Fruit fly (Drosophila melanogaster) whole organism, embryonic: ENCODE results near the gene fit.

Experiments
- Asciz ChIP-seq: fragments of 200-800 bp; sonication (Bioruptor generic); optimal IDR thresholded peaks from 2 replicates; lab custom pipeline; 2017; ENCODE audit warnings: missing biosample characterization, mild to moderate bottlenecking, missing genetic modification characterization, missing genetic modification reagents
- Atf-2 ChIP-seq: fragments of 200-800 bp; sonication (Bioruptor generic); optimal IDR thresholded peaks from 2 replicates; lab custom pipeline; 2016; ENCODE audit warnings: missing biosample characterization, missing genetic modification characterization
- CG10321 ChIP-seq: fragments of 200-800 bp; sonication (Bioruptor generic); IDR thresholded peaks from 2 replicates; pipeline ENCODE4 v1.3.6; 2022; ENCODE audit warnings: missing biosample characterization, missing genetic modification characterization
- CG11504 ChIP-seq: fragments of 200-800 bp; sonication (Bioruptor generic); optimal IDR thresholded peaks from 3 replicates; lab custom pipeline; 2019; ENCODE audit warnings: missing biosample characterization, mild to moderate bottlenecking, missing genetic modification characterization, moderate library complexity
- CG11560 ChIP-seq: fragments of 200-800 bp; sonication (Bioruptor generic); IDR thresholded peaks from 3 replicates; pipeline ENCODE4 v1.3.6; 2022; ENCODE audit warnings: missing biosample characterization, missing genetic modification characterization
- CG14965 ChIP-seq: fragments of 200-800 bp; sonication (Bioruptor generic); optimal IDR thresholded peaks from 2 replicates; lab custom pipeline; 2016; ENCODE audit warnings: missing biosample characterization, missing genetic modification characterization, borderline replicate concordance
- CG1647 ChIP-seq: fragments of 200-800 bp; sonication (Bioruptor generic); optimal IDR thresholded peaks from 3 replicates; lab custom pipeline; 2016; ENCODE audit warnings: missing biosample characterization, missing genetic modification characterization
- CG17361 ChIP-seq: fragments of 200-800 bp; sonication (Bioruptor generic); IDR thresholded peaks from 3 replicates; pipeline ENCODE4 v1.3.6; 2022; ENCODE audit warnings: missing biosample characterization, missing genetic modification characterization
- CG1832 ChIP-seq: fragments of 200-800 bp; sonication (Bioruptor generic); optimal IDR thresholded peaks from 2 replicates; lab custom pipeline; 2017; ENCODE audit warnings: missing biosample characterization, mild to moderate bottlenecking, missing genetic modification characterization, inconsistent platforms
- CG18599 ChIP-seq: fragments of 200-800 bp; sonication (Bioruptor generic); optimal IDR thresholded peaks from 3 replicates; lab custom pipeline; 2017; ENCODE audit warnings: missing biosample characterization, missing genetic modification characterization, mild to moderate bottlenecking, moderate library complexity, missing genetic modification reagents
- CG2712 ChIP-seq: fragments of 200-800 bp; optimal IDR thresholded peaks from 3 replicates; lab custom pipeline; 2019; ENCODE audit warnings: missing biosample characterization, mild to moderate bottlenecking, missing genetic modification characterization, moderate library complexity
- CG2875 ChIP-seq: fragments of 200-800 bp; sonication (Bioruptor generic); optimal IDR thresholded peaks from 2 replicates; lab custom pipeline; 2017; ENCODE audit warnings: missing biosample characterization, mild to moderate bottlenecking, missing genetic modification characterization, missing genetic modification reagents
- CG31388 ChIP-seq: fragments of 200-800 bp; sonication (Bioruptor generic); optimal IDR thresholded peaks from 2 replicates; lab custom pipeline; 2016; ENCODE audit warnings: missing biosample characterization, missing genetic modification characterization
- CG3163 ChIP-seq: fragments of 200-800 bp; sonication (Bioruptor generic); optimal IDR thresholded peaks from 3 replicates; lab custom pipeline; 2016; ENCODE audit warnings: missing biosample characterization, missing genetic modification characterization
- CG34422 ChIP-seq: fragments of 200-800 bp; sonication (Bioruptor generic); IDR thresholded peaks from 3 replicates; pipeline ENCODE4 v1.3.6; 2022; ENCODE audit warnings: missing biosample characterization, missing genetic modification characterization
- CG4360 ChIP-seq: fragments of 200-800 bp; sonication (Bioruptor generic); IDR thresholded peaks from 2 replicates; pipeline ENCODE4 v1.3.6; 2022; ENCODE audit warnings: missing biosample characterization, missing genetic modification characterization
- CG43689 ChIP-seq: fragments of 200-800 bp; sonication (Bioruptor generic); IDR thresholded peaks from 2 replicates; pipeline ENCODE4 v1.3.6; 2022; ENCODE audit warnings: missing biosample characterization, missing genetic modification characterization
- CG6689 ChIP-seq: fragments of 200-800 bp; sonication (Bioruptor generic); IDR thresholded peaks from 2 replicates; pipeline ENCODE4 v1.3.6; 2022; ENCODE audit warnings: missing biosample characterization, missing genetic modification characterization
- CG6765 ChIP-seq: fragments of 200-800 bp; sonication (Bioruptor generic); optimal IDR thresholded peaks from 3 replicates; lab custom pipeline; 2017; ENCODE audit warnings: missing biosample characterization, mild to moderate bottlenecking, missing genetic modification characterization
- CG6813 ChIP-seq: fragments of 200-800 bp; sonication (Bioruptor generic); optimal IDR thresholded peaks from 2 replicates; lab custom pipeline; 2017; ENCODE audit warnings: missing biosample characterization, missing genetic modification characterization, mild to moderate bottlenecking, moderate library complexity, missing genetic modification reagents
- CG7556 ChIP-seq: fragments of 200-800 bp; sonication (Bioruptor generic); optimal IDR thresholded peaks from 2 replicates; lab custom pipeline; 2017; ENCODE audit warnings: missing biosample characterization, mild to moderate bottlenecking, missing genetic modification characterization
- CG7987 ChIP-seq: fragments of 200-800 bp; sonication (Bioruptor generic); optimal IDR thresholded peaks from 2 replicates; lab custom pipeline; 2018; ENCODE audit warnings: missing biosample characterization, mild to moderate bottlenecking, missing genetic modification characterization, moderate library complexity
- CG8944 ChIP-seq: fragments of 200-800 bp; sonication (Bioruptor generic); optimal IDR thresholded peaks from 3 replicates; lab custom pipeline; 2016; ENCODE audit warnings: missing biosample characterization, missing genetic modification characterization
- Chrac-16 ChIP-seq: fragments of 200-800 bp; sonication (Bioruptor generic); optimal IDR thresholded peaks from 3 replicates; lab custom pipeline; 2016; ENCODE audit warnings: missing biosample characterization, missing genetic modification characterization
- D ChIP-seq, 2 experiments: fragments of 200-800 bp in 1 of 2; fragments of >200 bp in 1 of 2; sonication (Bioruptor generic) in 1 of 2; optimal IDR thresholded peaks; 2 replicates in 1 of 2; 3 replicates in 1 of 2; lab custom pipeline; 2017; ENCODE audit warnings: mild to moderate bottlenecking in 1 of 2, missing biosample characterization in 1 of 2, missing genetic modification characterization in 1 of 2, missing genetic modification reagents in 1 of 2
- Drgx ChIP-seq: fragments of 200-800 bp; sonication (Bioruptor generic); IDR thresholded peaks from 2 replicates; pipeline ENCODE4 v1.3.6; 2022; ENCODE audit warnings: missing biosample characterization, missing genetic modification characterization
- Gsc ChIP-seq: fragments of 200-800 bp; sonication (Bioruptor generic); IDR thresholded peaks from 2 replicates; pipeline ENCODE4 v1.3.6; 2022; ENCODE audit warnings: missing biosample characterization, missing genetic modification characterization
- Hr51 ChIP-seq, 2 experiments: fragments of 200-800 bp; sonication (Bioruptor generic); optimal IDR thresholded peaks; 2 replicates in 1 of 2; 3 replicates in 1 of 2; lab custom pipeline; 2016 to 2018; ENCODE audit warnings: missing biosample characterization in 2 of 2, missing genetic modification characterization in 2 of 2, mild to moderate bottlenecking in 1 of 2, moderate library complexity in 1 of 2
- Myb ChIP-seq: fragments of 200-800 bp; sonication (Bioruptor generic); optimal IDR thresholded peaks from 2 replicates; lab custom pipeline; 2016; ENCODE audit warnings: missing biosample characterization, missing genetic modification characterization
- Nf-YC ChIP-seq: fragments of 200-800 bp; optimal IDR thresholded peaks from 3 replicates; lab custom pipeline; 2019; ENCODE audit warnings: missing biosample characterization, mild to moderate bottlenecking, missing genetic modification characterization, moderate library complexity
- Pdp1 ChIP-seq, 2 experiments: fragments of 200-800 bp; sonication (Bioruptor generic); optimal IDR thresholded peaks; 3 replicates each; lab custom pipeline; 2016; ENCODE audit warnings: missing biosample characterization in 2 of 2, missing genetic modification characterization in 2 of 2, mild to moderate bottlenecking in 1 of 2, moderate library complexity in 1 of 2
- Rfx ChIP-seq: fragments of 200-800 bp; sonication (Bioruptor generic); IDR thresholded peaks from 2 replicates; pipeline ENCODE4 v1.3.6; 2022; ENCODE audit warnings: missing biosample characterization, missing genetic modification characterization
- Side ChIP-seq: fragments of 200-800 bp; sonication (Bioruptor generic); optimal IDR thresholded peaks from 2 replicates; lab custom pipeline; 2016; ENCODE audit warnings: missing biosample characterization, missing genetic modification characterization
- Usf ChIP-seq: fragments of 200-800 bp; sonication (Bioruptor generic); optimal IDR thresholded peaks from 2 replicates; lab custom pipeline; 2017; ENCODE audit warnings: missing genotype, missing biosample characterization, missing genetic modification characterization
- amos ChIP-seq: fragments of 200-800 bp; sonication (Bioruptor generic); IDR thresholded peaks from 2 replicates; pipeline ENCODE4 v1.3.6; 2022; ENCODE audit warnings: missing biosample characterization, missing genetic modification characterization; ENCODE audit not compliant: partially characterized antibody
- az2 ChIP-seq: fragments of 200-800 bp; sonication (Bioruptor generic); optimal IDR thresholded peaks from 3 replicates; lab custom pipeline; 2016; ENCODE audit warnings: missing biosample characterization, missing genetic modification characterization
- bbx ChIP-seq: fragments of 200-800 bp; sonication (Bioruptor generic); IDR thresholded peaks from 2 replicates; pipeline ENCODE4 v1.3.6; 2022; ENCODE audit warnings: missing biosample characterization, missing genetic modification characterization; ENCODE audit not compliant: partially characterized antibody
- bcd ChIP-seq: fragments of 200-800 bp; sonication (Bioruptor generic); optimal IDR thresholded peaks from 2 replicates; lab custom pipeline; 2017; ENCODE audit warnings: missing biosample characterization, mild to moderate bottlenecking, missing genetic modification characterization
- cad ChIP-seq: fragments of >200 bp; optimal IDR thresholded peaks from 2 replicates; lab custom pipeline; 2017; ENCODE audit warnings: missing biosample characterization, missing genetic modification characterization
- fu2 ChIP-seq: fragments of 200-800 bp; sonication (Bioruptor generic); optimal IDR thresholded peaks from 2 replicates; lab custom pipeline; 2016; ENCODE audit warnings: missing biosample characterization, missing genetic modification characterization
- hb ChIP-seq: fragments of 200-800 bp; sonication (Bioruptor generic); IDR thresholded peaks from 3 replicates; pipeline ENCODE4 v1.3.6; 2022; ENCODE audit warnings: missing biosample characterization, missing genetic modification characterization; ENCODE audit not compliant: partially characterized antibody
- hkb ChIP-seq, 2 experiments: fragments of 200-800 bp in 1 of 2; fragments of >200 bp in 1 of 2; sonication (Bioruptor generic) in 1 of 2; IDR thresholded peaks in 1 of 2; optimal IDR thresholded peaks in 1 of 2; 2 replicates each; pipeline versions ENCODE4 v1.3.6 to Lab custom; 2017 to 2022; ENCODE audit warnings: missing biosample characterization in 1 of 2, missing genetic modification characterization in 1 of 2
- hth ChIP-seq: fragments of >200 bp; optimal IDR thresholded peaks from 2 replicates; lab custom pipeline; 2017; ENCODE audit warnings: inconsistent platforms
- maf-S ChIP-seq: fragments of 200-800 bp; sonication (Bioruptor generic); optimal IDR thresholded peaks from 2 replicates; lab custom pipeline; 2016; ENCODE audit warnings: missing biosample characterization, missing genetic modification characterization
- mirr ChIP-seq: fragments of 200-800 bp; sonication (Bioruptor generic); optimal IDR thresholded peaks from 3 replicates; lab custom pipeline; 2018; ENCODE audit warnings: missing biosample characterization, mild to moderate bottlenecking, missing genetic modification characterization
- odd ChIP-seq: fragments of 200-800 bp; sonication (Bioruptor generic); optimal IDR thresholded peaks from 2 replicates; lab custom pipeline; 2017; ENCODE audit warnings: missing biosample characterization, mild to moderate bottlenecking, missing genetic modification characterization
- pfk ChIP-seq: fragments of 200-800 bp; sonication (Bioruptor generic); optimal IDR thresholded peaks from 2 replicates; lab custom pipeline; 2018; ENCODE audit warnings: missing biosample characterization, mild to moderate bottlenecking, missing genetic modification characterization, moderate library complexity
- repo ChIP-seq: fragments of 200-800 bp; sonication (Bioruptor generic); optimal IDR thresholded peaks from 2 replicates; lab custom pipeline; 2016; ENCODE audit warnings: missing biosample characterization, missing genetic modification characterization
- scrt ChIP-seq: fragments of 200-800 bp; sonication (Bioruptor generic); optimal IDR thresholded peaks from 2 replicates; lab custom pipeline; 2018; ENCODE audit warnings: missing biosample characterization, mild to moderate bottlenecking, missing genetic modification characterization, moderate library complexity
- ttk ChIP-seq: fragments of 200-800 bp; sonication (Bioruptor generic); IDR thresholded peaks from 2 replicates; pipeline ENCODE4 v2.1.2; 2022; ENCODE audit warnings: missing biosample characterization, missing genetic modification characterization

Gene fit

dm6 chr3R:21838505-21838956, 45.7 kb downstream of the fit start (continued):
- TF ChIP-seq hkb (optimal IDR thresholded peaks at IDR 0.05; lab: Kevin White, UChicago) (no peak), hkb (GFP tag; IDR thresholded peaks at IDR 0.05; lab: Robert Waterston, UW) (peak; percentile 42; the same call in 1 of the 2 replicates), CG18599 (GFP tag; lab: Kevin White, UChicago) (no peak), Chrac-16 (GFP tag; lab: Kevin White, UChicago) (peak; percentile 2), Asciz (GFP tag; lab: Kevin White, UChicago) (no peak), Myb (GFP tag; lab: Kevin White, UChicago) (peak; percentile 8), Atf-2 (GFP tag; lab: Kevin White, UChicago) (peak; percentile 51), CG1647 (GFP tag; lab: Kevin White, UChicago) (peak; percentile 7), CG31388 (no peak), Pdp1 (GFP tag; optimal IDR thresholded peaks at IDR 0.05; lab: Kevin White, UChicago) (peak; percentile 14 to 18), CG3163 (GFP tag; lab: Kevin White, UChicago) (no peak), CG8944 (GFP tag; lab: Kevin White, UChicago) (no peak), odd (GFP tag; lab: Kevin White, UChicago) (no peak), Side (GFP tag; lab: Kevin White, UChicago) (no peak), bbx (GFP tag; lab: Robert Waterston, UW) (no peak), Drgx (peak; percentile 76), az2 (no peak), mirr (GFP tag; lab: Kevin White, UChicago) (no peak), CG7987 (GFP tag; lab: Kevin White, UChicago) (no peak), CG11504 (peak; percentile 59), D (optimal IDR thresholded peaks at IDR 0.05; lab: Kevin White, UChicago) (no peak), D (GFP tag; optimal IDR thresholded peaks at IDR 0.05; lab: Kevin White, UChicago) (no peak), pfk (GFP tag; lab: Kevin White, UChicago) (no peak), CG6689 (GFP tag; lab: Robert Waterston, UW) (no peak), repo (GFP tag; lab: Kevin White, UChicago) (no peak), CG17361 (GFP tag; lab: Robert Waterston, UW) (peak; percentile 73), cad (no peak), Usf (GFP tag; lab: Kevin White, UChicago) (no peak), bcd (no peak), scrt (GFP tag; lab: Kevin White, UChicago) (no peak), CG2875 (GFP tag; lab: Kevin White, UChicago) (no peak), maf-S (no peak), CG43689 (GFP tag; lab: Robert Waterston, UW) (no peak), fu2 (no peak), CG6813 (GFP tag; lab: Kevin White, UChicago) (no peak), CG11560 (tag; lab: Robert Waterston, UW) (no peak), CG7556 (GFP tag; lab: Kevin White, UChicago) (peak; percentile 42), CG34422 (GFP tag; lab: Robert Waterston, UW) (no peak), CG6765 (GFP tag; lab: Kevin White, UChicago) (no peak), Nf-YC (tag; lab: Kevin White, UChicago) (no peak), amos (GFP tag; lab: Robert Waterston, UW) (no peak), ttk (GFP tag; lab: Robert Waterston, UW) (no peak), CG2712 (tag; lab: Kevin White, UChicago) (peak; percentile 29), CG1832 (GFP tag; lab: Kevin White, UChicago) (no peak), Gsc (no peak), Rfx (GFP tag; lab: Robert Waterston, UW) (no peak), Hr51 (GFP tag; optimal IDR thresholded peaks at IDR 0.05; lab: Kevin White, UChicago) (peak in 1 of 2 experiments; percentile 64), CG10321 (no peak), CG4360 (GFP tag; lab: Robert Waterston, UW) (no peak), hth (no peak), CG14965 (GFP tag; lab: Kevin White, UChicago) (no peak), hb (GFP tag; lab: Robert Waterston, UW) (no peak)
